Fruit fly (Drosophila melanogaster) whole organism, prepupa: ENCODE results near the gene mex1.
A peak's percentile ranks its signal among the peaks of the same experiment; 100 is the strongest.

Experiments used
- Blimp-1 ChIP-seq: fragments of 200-800 bp; sonication (Bioruptor generic); optimal IDR thresholded peaks from 3 replicates; lab custom pipeline; 2017; ENCODE audit warnings: missing biosample characterization, missing genetic modification characterization, mild to moderate bottlenecking, moderate library complexity, missing genetic modification reagents
- CG10631 ChIP-seq: fragments of 200-800 bp; sonication (Bioruptor generic); optimal IDR thresholded peaks from 2 replicates; lab custom pipeline; 2016; ENCODE audit warnings: missing biosample characterization, missing genetic modification characterization
- CG10669 ChIP-seq: fragments of 200-800 bp; sonication (Bioruptor generic); optimal IDR thresholded peaks from 3 replicates; lab custom pipeline; 2018; ENCODE audit warnings: missing biosample characterization, mild to moderate bottlenecking, missing genetic modification characterization, moderate library complexity
- CG11294 ChIP-seq: fragments of 200-800 bp; sonication (Bioruptor generic); IDR thresholded peaks from 2 replicates; pipeline ENCODE4 v1.3.6; 2022; ENCODE audit warnings: missing biosample characterization, missing genetic modification characterization
- CG11762 ChIP-seq: fragments of 200-800 bp; sonication (Bioruptor generic); optimal IDR thresholded peaks from 3 replicates; lab custom pipeline; 2016; ENCODE audit warnings: missing biosample characterization, missing genetic modification characterization; ENCODE audit not compliant: insufficient read depth
- CG11902 ChIP-seq: fragments of 200-800 bp; sonication (Bioruptor generic); optimal IDR thresholded peaks from 3 replicates; lab custom pipeline; 2016; ENCODE audit warnings: missing biosample characterization, missing genetic modification characterization
- CG15336 ChIP-seq: fragments of 200-800 bp; sonication (Bioruptor generic); IDR thresholded peaks from 2 replicates; pipeline ENCODE4 v1.3.6; 2022; ENCODE audit warnings: missing biosample characterization, missing genetic modification characterization
- CG1621 ChIP-seq: fragments of 200-800 bp; sonication (Bioruptor generic); optimal IDR thresholded peaks from 3 replicates; lab custom pipeline; 2018; ENCODE audit warnings: missing biosample characterization, mild to moderate bottlenecking, missing genetic modification characterization
- CG3032 ChIP-seq: fragments of 200-800 bp; optimal IDR thresholded peaks from 2 replicates; lab custom pipeline; 2019; ENCODE audit warnings: missing biosample characterization, mild to moderate bottlenecking, missing genetic modification characterization, moderate library complexity
- CG31627 ChIP-seq: fragments of 200-800 bp; sonication (Bioruptor generic); optimal IDR thresholded peaks from 3 replicates; lab custom pipeline; 2016; ENCODE audit warnings: missing biosample characterization, missing genetic modification characterization
- CG32006 ChIP-seq: fragments of 200-800 bp; sonication (Bioruptor generic); optimal IDR thresholded peaks from 3 replicates; lab custom pipeline; 2017; ENCODE audit warnings: missing biosample characterization, mild to moderate bottlenecking, missing genetic modification characterization
- CG34406 ChIP-seq: fragments of 200-800 bp; sonication (Bioruptor generic); optimal IDR thresholded peaks from 3 replicates; lab custom pipeline; 2016; ENCODE audit warnings: missing biosample characterization, missing genetic modification characterization
- CG3919 ChIP-seq: fragments of 200-800 bp; sonication (Bioruptor generic); optimal IDR thresholded peaks from 3 replicates; lab custom pipeline; 2016; ENCODE audit warnings: missing biosample characterization, missing genetic modification characterization
- CG6163 ChIP-seq: fragments of 200-800 bp; sonication (Bioruptor generic); IDR thresholded peaks from 3 replicates; pipeline ENCODE4 v1.3.6; 2022; ENCODE audit warnings: missing biosample characterization, missing genetic modification characterization
- CG6276 ChIP-seq: fragments of 200-800 bp; sonication (Bioruptor generic); optimal IDR thresholded peaks from 2 replicates; lab custom pipeline; 2017; ENCODE audit warnings: missing biosample characterization, mild to moderate bottlenecking, missing genetic modification characterization
- CG6792 ChIP-seq: fragments of 200-800 bp; sonication (Bioruptor generic); optimal IDR thresholded peaks from 3 replicates; lab custom pipeline; 2016; ENCODE audit warnings: missing biosample characterization, missing genetic modification characterization
- CG6808 ChIP-seq: fragments of 200-800 bp; sonication (Bioruptor generic); optimal IDR thresholded peaks from 3 replicates; lab custom pipeline; 2017; ENCODE audit warnings: missing biosample characterization, missing genetic modification characterization, mild to moderate bottlenecking, moderate library complexity, missing genetic modification reagents
- CG6854 ChIP-seq: fragments of 200-800 bp; sonication (Bioruptor generic); optimal IDR thresholded peaks from 2 replicates; lab custom pipeline; 2017; ENCODE audit warnings: missing biosample characterization, mild to moderate bottlenecking, missing genetic modification characterization
- CG8119 ChIP-seq: fragments of 200-800 bp; sonication (Bioruptor generic); IDR thresholded peaks from 3 replicates; pipeline ENCODE4 v1.3.6; 2022; ENCODE audit warnings: missing biosample characterization, missing genetic modification characterization
- CG8632 ChIP-seq: fragments of 200-800 bp; sonication (Bioruptor generic); optimal IDR thresholded peaks from 3 replicates; lab custom pipeline; 2016; ENCODE audit warnings: missing biosample characterization, missing genetic modification characterization
- Eip75B ChIP-seq: fragments of 200-800 bp; sonication (Bioruptor generic); optimal IDR thresholded peaks from 3 replicates; lab custom pipeline; 2016; ENCODE audit warnings: missing biosample characterization, missing genetic modification characterization
- Eip78C ChIP-seq: fragments of 200-800 bp; sonication (Bioruptor generic); peaks from one replicate; lab custom pipeline; 2016; ENCODE audit warnings: missing biosample characterization, missing genetic modification characterization
- Ets96B ChIP-seq: fragments of 200-800 bp; optimal IDR thresholded peaks from 2 replicates; lab custom pipeline; 2019; ENCODE audit warnings: missing biosample characterization, mild to moderate bottlenecking, missing genetic modification characterization, moderate library complexity
- Gug ChIP-seq: fragments of 200-800 bp; sonication (Bioruptor generic); IDR thresholded peaks from 2 replicates; pipeline ENCODE4 v1.3.6; 2022; ENCODE audit warnings: missing biosample characterization, missing genetic modification characterization
- Hr38 ChIP-seq: sonication (Bioruptor generic); optimal IDR thresholded peaks from 2 replicates; lab custom pipeline; 2016; ENCODE audit warnings: missing biosample characterization, missing genetic modification characterization
- Lpt ChIP-seq: fragments of 200-800 bp; sonication (Bioruptor generic); optimal IDR thresholded peaks from 3 replicates; lab custom pipeline; 2016; ENCODE audit warnings: missing biosample characterization, missing genetic modification characterization
- OdsH ChIP-seq: fragments of 200-800 bp; sonication (Bioruptor generic); optimal IDR thresholded peaks from 3 replicates; lab custom pipeline; 2016; ENCODE audit warnings: missing biosample characterization, missing genetic modification characterization
- Smox ChIP-seq: fragments of 200-800 bp; sonication (Bioruptor generic); optimal IDR thresholded peaks from 3 replicates; lab custom pipeline; 2016; ENCODE audit warnings: missing biosample characterization, missing genetic modification characterization
- Sox102F ChIP-seq: fragments of 200-800 bp; sonication (Bioruptor generic); optimal IDR thresholded peaks from 2 replicates; lab custom pipeline; 2016; ENCODE audit warnings: missing biosample characterization, mild to moderate bottlenecking, missing genetic modification characterization
- Sox15 ChIP-seq: fragments of 200-800 bp; sonication (Bioruptor generic); optimal IDR thresholded peaks from 3 replicates; lab custom pipeline; 2016; ENCODE audit warnings: missing biosample characterization, missing genetic modification characterization
- cyc ChIP-seq: fragments of 200-800 bp; sonication (Bioruptor generic); optimal IDR thresholded peaks from 3 replicates; lab custom pipeline; 2016; ENCODE audit warnings: missing biosample characterization, missing genetic modification characterization
- dsx ChIP-seq: fragments of 200-800 bp; optimal IDR thresholded peaks from 3 replicates; lab custom pipeline; 2019; ENCODE audit warnings: missing biosample characterization, mild to moderate bottlenecking, missing genetic modification characterization, moderate library complexity; ENCODE audit not compliant: poor library complexity, severe bottlenecking
- eg ChIP-seq: fragments of 200-800 bp; sonication (Bioruptor generic); IDR thresholded peaks from 3 replicates; pipeline ENCODE4 v1.3.6; 2022; ENCODE audit warnings: missing biosample characterization, missing genetic modification characterization
- esn ChIP-seq: fragments of 200-800 bp; sonication (Bioruptor generic); optimal IDR thresholded peaks from 2 replicates; lab custom pipeline; 2016; ENCODE audit warnings: missing biosample characterization, mild to moderate bottlenecking, missing genetic modification characterization, moderate library complexity
- fd59A ChIP-seq: fragments of 200-800 bp; sonication (Bioruptor generic); optimal IDR thresholded peaks from 2 replicates; lab custom pipeline; 2017; ENCODE audit warnings: missing biosample characterization, mild to moderate bottlenecking, missing genetic modification characterization, missing genetic modification reagents
- fkh ChIP-seq: fragments of 200-800 bp; sonication (Bioruptor generic); optimal IDR thresholded peaks from 3 replicates; lab custom pipeline; 2017; ENCODE audit warnings: missing biosample characterization, mild to moderate bottlenecking, missing genetic modification characterization, moderate library complexity
- net ChIP-seq: fragments of 200-800 bp; sonication (Bioruptor generic); optimal IDR thresholded peaks from 3 replicates; lab custom pipeline; 2016; ENCODE audit warnings: missing biosample characterization, missing genetic modification characterization
- salr ChIP-seq, 2 experiments: fragments of 200-800 bp; sonication (Bioruptor generic); optimal IDR thresholded peaks; 3 replicates each; lab custom pipeline; 2016 to 2018; ENCODE audit warnings: missing biosample characterization in 2 of 2, missing genetic modification characterization in 2 of 2, mild to moderate bottlenecking in 1 of 2
- ss ChIP-seq, 2 experiments: fragments of 200-800 bp; sonication (Bioruptor generic); optimal IDR thresholded peaks; 2 replicates in 1 of 2; 3 replicates in 1 of 2; lab custom pipeline; 2017 to 2018; ENCODE audit warnings: mild to moderate bottlenecking in 2 of 2, missing biosample characterization in 2 of 2, missing genetic modification characterization in 2 of 2, moderate library complexity in 1 of 2
- svp ChIP-seq: fragments of 200-800 bp; sonication (Bioruptor generic); peaks from one replicate; lab custom pipeline; 2016; ENCODE audit warnings: missing biosample characterization, missing genetic modification characterization
- topi ChIP-seq: fragments of 200-800 bp; sonication (Bioruptor generic); optimal IDR thresholded peaks from 3 replicates; lab custom pipeline; 2016; ENCODE audit warnings: missing biosample characterization, missing genetic modification characterization
- vri ChIP-seq: fragments of 200-800 bp; sonication (Bioruptor generic); optimal IDR thresholded peaks from 3 replicates; lab custom pipeline; 2016; ENCODE audit warnings: missing biosample characterization, mild to moderate bottlenecking, missing genetic modification characterization

The mex1 gene

DNA sequence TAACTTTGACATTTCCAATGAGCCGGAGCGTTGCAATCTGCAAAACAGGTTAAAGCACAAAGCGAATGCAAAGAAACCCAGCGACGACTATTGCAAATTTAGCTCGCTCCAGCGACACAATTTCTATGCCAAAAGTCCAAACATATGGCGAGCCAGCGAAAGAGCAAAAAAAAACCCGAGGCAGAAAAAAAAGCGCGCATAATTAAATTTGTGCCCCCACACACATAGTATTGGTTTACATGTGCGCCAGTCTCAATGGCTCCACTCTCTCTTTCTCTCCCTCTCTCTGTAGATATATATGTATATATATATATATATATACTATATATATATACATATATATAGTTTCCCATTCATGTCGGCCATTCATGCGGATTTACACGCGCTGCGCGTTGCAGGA is 21.3 kb upstream of the mex1 start:
- peak; percentile 64; the same call in 2 of the 3 replicates for TF ChIP-seq CG8119
- peak; percentile 63 for TF ChIP-seq Eip78C (GFP tag; lab: Kevin White, UChicago)
- no peak for TF ChIP-seq CG6854 (GFP tag; lab: Kevin White, UChicago)
- no peak for TF ChIP-seq CG6792 (GFP tag; lab: Kevin White, UChicago)
- peak; percentile 42 for TF ChIP-seq CG6276 (GFP tag; lab: Kevin White, UChicago)
- TF ChIP-seq eg (GFP tag; lab: Robert Waterston, UW), result peak; percentile 41; the same call in 1 of the 3 replicates

dm6 chr3L:15539903-15540409 is 20.6 kb upstream of the mex1 start:
- TF ChIP-seq Eip75B (GFP tag; lab: Kevin White, UChicago), result no peak
- TF ChIP-seq CG11294 (GFP tag; lab: Robert Waterston, UW), result no peak
- no peak for TF ChIP-seq svp
- no peak for TF ChIP-seq CG11762
- TF ChIP-seq CG11902, result no peak
- no peak for TF ChIP-seq CG6276 (GFP tag; lab: Kevin White, UChicago)
- no peak for TF ChIP-seq fkh (GFP tag; lab: Kevin White, UChicago)
- TF ChIP-seq CG15336, result no peak
- TF ChIP-seq OdsH (GFP tag; lab: Kevin White, UChicago), result no peak
- no peak for TF ChIP-seq esn (GFP tag; lab: Kevin White, UChicago)
- no peak for TF ChIP-seq Blimp-1
- no peak for TF ChIP-seq fd59A (GFP tag; lab: Kevin White, UChicago)
- no peak for TF ChIP-seq CG3919
- no peak for TF ChIP-seq CG3032
- TF ChIP-seq CG34406 (GFP tag; lab: Kevin White, UChicago), result no peak
- TF ChIP-seq CG1621 (tag; lab: Kevin White, UChicago), result no peak

dm6 chr3L:15538582-15539490 is 19.4 kb upstream of the mex1 start:
- TF ChIP-seq CG34406 (GFP tag; lab: Kevin White, UChicago), result no peak
- TF ChIP-seq Eip78C (GFP tag; lab: Kevin White, UChicago), result peak; percentile 40
- TF ChIP-seq CG32006 (GFP tag; lab: Kevin White, UChicago), result peak; percentile 47
- peak in 1 of 2 experiments; percentile 30 for TF ChIP-seq salr (GFP tag; optimal IDR thresholded peaks at IDR 0.05; lab: Kevin White, UChicago)
- no peak for TF ChIP-seq Hr38 (GFP tag; lab: Kevin White, UChicago)
- TF ChIP-seq svp, result peak; percentile 84
- TF ChIP-seq CG10669 (GFP tag; lab: Kevin White, UChicago), result no peak
- peak; percentile 6 for TF ChIP-seq fkh (GFP tag; lab: Kevin White, UChicago)
- peak; percentile 48 for TF ChIP-seq vri (GFP tag; lab: Kevin White, UChicago)

DNA sequence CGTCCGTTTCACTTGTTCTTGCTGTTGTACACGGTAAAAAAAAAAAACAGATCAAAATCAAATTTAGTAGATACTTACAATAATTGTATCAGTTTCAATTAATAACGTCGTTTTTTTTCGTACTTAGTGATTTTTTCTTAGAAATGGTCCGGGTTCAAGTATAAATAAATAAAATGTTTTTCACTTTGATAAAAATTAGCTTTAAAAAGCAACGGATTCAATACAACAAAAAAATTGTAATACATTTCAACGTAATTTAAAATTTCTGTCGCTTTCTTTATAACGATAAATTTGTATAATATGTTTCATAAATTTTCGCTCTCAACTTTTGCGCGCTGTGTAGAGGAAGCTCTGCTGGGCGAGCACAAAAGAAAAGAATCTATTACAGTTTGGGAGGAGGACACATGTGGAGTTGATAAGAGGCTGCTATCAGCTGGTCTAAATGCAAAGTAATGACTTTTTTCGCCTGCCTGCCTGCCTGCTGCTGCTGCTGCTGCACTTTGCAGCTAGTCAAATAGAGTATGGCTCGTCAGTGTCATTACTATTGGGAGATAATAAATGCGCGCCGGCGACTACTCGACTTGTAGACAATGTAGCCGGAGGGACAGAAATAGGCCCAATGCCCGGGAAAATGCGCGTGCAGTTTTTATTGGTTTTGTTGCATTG is 18.7 kb upstream of the mex1 start:
- TF ChIP-seq Hr38 (GFP tag; lab: Kevin White, UChicago) (no peak), CG10631 (GFP tag; lab: Kevin White, UChicago) (peak; percentile 70), Sox15 (peak; percentile 35), Sox102F (GFP tag; lab: Kevin White, UChicago) (peak; percentile 31), ss (GFP tag; optimal IDR thresholded peaks at IDR 0.05; lab: Kevin White, UChicago) (peak; percentile 36 to 67), svp (peak; percentile 88), CG6792 (GFP tag; lab: Kevin White, UChicago) (peak; percentile 27), Ets96B (tag; lab: Kevin White, UChicago) (peak; percentile 62), CG6163 (GFP tag; lab: Robert Waterston, UW) (peak; percentile 36; the same call in 2 of the 3 replicates), Lpt (GFP tag; lab: Kevin White, UChicago) (peak; percentile 66), CG8632 (GFP tag; lab: Kevin White, UChicago) (peak; percentile 29), CG3032 (peak; percentile 56), CG6808 (GFP tag; lab: Kevin White, UChicago) (peak; percentile 64), cyc (GFP tag; lab: Kevin White, UChicago) (peak; percentile 20), net (GFP tag; lab: Kevin White, UChicago) (peak; percentile 71), Eip78C (GFP tag; lab: Kevin White, UChicago) (peak; percentile 93), OdsH (GFP tag; lab: Kevin White, UChicago) (peak; percentile 73), dsx (GFP tag; lab: Kevin White, UChicago) (peak; percentile 51), Gug (GFP tag; lab: Robert Waterston, UW) (peak; percentile 71), CG31627 (GFP tag; lab: Kevin White, UChicago) (peak; percentile 37), topi (GFP tag; lab: Kevin White, UChicago) (peak; percentile 49), Smox (GFP tag; lab: Kevin White, UChicago) (peak; percentile 55)
